Worm (Caenorhabditis elegans): ENCODE measurements around the gene F16B3.3.

- TF ChIP-seq hnd-1 (tag; optimal IDR thresholded peaks at IDR 0.05) (no peak), ceh-13 (GFP tag; optimal IDR thresholded peaks at IDR 0.05) (no peak), flt-1 (GFP tag; IDR thresholded peaks at IDR 0.05) (no peak), F13C5.2 (tag; optimal IDR thresholded peaks at IDR 0.05) (no peak), ama-1 (optimal IDR thresholded peaks at IDR 0.05) (no peak), ceh-36 (tag; optimal IDR thresholded peaks at IDR 0.05) (no peak), sea-1 (GFP tag; conservative IDR thresholded peaks at IDR 0.05) (no peak), B0310.2 (tag; optimal IDR thresholded peaks at IDR 0.05) (no peak)
These were observed 4.1 kb upstream of the F16B3.3 start for ce11 chrV:1321776-1322175.

All from whole organism, early embryonic.